Worm (Caenorhabditis elegans) whole organism, mixed stage, embryonic: ENCODE results near the gene srh-206.

Experiments used
- M03D4.4 ChIP-seq: sonication (generic microtip); optimal IDR thresholded peaks from 2 replicates; lab custom pipeline; 2017; ENCODE audit warnings: mild to moderate bottlenecking, missing genetic modification characterization, missing compliant biosample characterization
- bed-3 ChIP-seq: fragments of 200-800 bp; sonication (Bioruptor generic); optimal IDR thresholded peaks from 3 replicates; lab custom pipeline; 2018; ENCODE audit warnings: mild to moderate bottlenecking, missing genetic modification characterization, moderate library complexity, missing compliant biosample characterization
- ceh-43 ChIP-seq: fragments of 200-800 bp; sonication (Bioruptor generic); optimal IDR thresholded peaks from 2 replicates; lab custom pipeline; 2018; ENCODE audit warnings: mild to moderate bottlenecking, missing genetic modification characterization, moderate library complexity, missing compliant biosample characterization
- ces-1 ChIP-seq: fragments of 150-350 bp; optimal IDR thresholded peaks from 2 replicates; lab custom pipeline; 2014; ENCODE audit warnings: missing biosample characterization, missing genetic modification reagents, missing genetic modification characterization
- cnd-1 ChIP-seq: fragments of 200-800 bp; sonication (Bioruptor generic); optimal IDR thresholded peaks from 2 replicates; lab custom pipeline; 2018; ENCODE audit warnings: mild to moderate bottlenecking, missing genetic modification characterization, missing compliant biosample characterization
- elt-1 ChIP-seq: sonication (generic microtip); optimal IDR thresholded peaks from 2 replicates; lab custom pipeline; 2017; ENCODE audit warnings: missing genetic modification characterization, mild to moderate bottlenecking, missing compliant biosample characterization, antibody characterized with exemption, moderate library complexity, borderline replicate concordance; ENCODE audit not compliant: insufficient read depth
- elt-3 ChIP-seq: fragments of 150-350 bp; optimal IDR thresholded peaks from 2 replicates; lab custom pipeline; 2014; ENCODE audit warnings: missing biosample characterization, missing genetic modification characterization
- ham-2 ChIP-seq: fragments of 200-800 bp; sonication (Bioruptor generic); optimal IDR thresholded peaks from 2 replicates; lab custom pipeline; 2018; ENCODE audit warnings: mild to moderate bottlenecking, missing genetic modification characterization, missing compliant biosample characterization
- hlh-1 ChIP-seq: fragments of 150-350 bp; optimal IDR thresholded peaks from 2 replicates; lab custom pipeline; 2014; ENCODE audit warnings: missing biosample characterization, missing genetic modification reagents, missing genetic modification characterization
- lin-13 ChIP-seq: fragments of 150-350 bp; optimal IDR thresholded peaks from 2 replicates; lab custom pipeline; 2014; ENCODE audit warnings: missing biosample characterization, missing genetic modification characterization
- lin-32 ChIP-seq: fragments of 200-800 bp; sonication (Bioruptor generic); optimal IDR thresholded peaks from 2 replicates; lab custom pipeline; 2018; ENCODE audit warnings: mild to moderate bottlenecking, missing genetic modification characterization, missing compliant biosample characterization
- lsy-2 ChIP-seq: fragments of 150-350 bp; optimal IDR thresholded peaks from 2 replicates; lab custom pipeline; 2014; ENCODE audit warnings: missing biosample characterization, missing genetic modification characterization
- mls-2 ChIP-seq: sonication (generic microtip); optimal IDR thresholded peaks from 2 replicates; lab custom pipeline; 2016; ENCODE audit warnings: mild to moderate bottlenecking, missing genetic modification characterization, moderate library complexity, missing compliant biosample characterization
- nhr-12 ChIP-seq: fragments of 150-350 bp; optimal IDR thresholded peaks from 2 replicates; lab custom pipeline; 2014; ENCODE audit warnings: missing biosample characterization, missing genetic modification characterization
- nhr-2 ChIP-seq: fragments of 150-350 bp; optimal IDR thresholded peaks from 2 replicates; lab custom pipeline; 2014; ENCODE audit warnings: missing biosample characterization, missing genetic modification characterization
- nhr-28 ChIP-seq: fragments of 150-350 bp; optimal IDR thresholded peaks from 2 replicates; lab custom pipeline; 2014; ENCODE audit warnings: missing biosample characterization, missing genetic modification characterization
- nhr-76 ChIP-seq: sonication (generic microtip); optimal IDR thresholded peaks from 2 replicates; lab custom pipeline; 2017; ENCODE audit warnings: missing biosample characterization, missing genetic modification characterization
- pha-4 ChIP-seq: fragments of 150-350 bp; optimal IDR thresholded peaks from 2 replicates; lab custom pipeline; 2018; ENCODE audit warnings: missing biosample characterization, missing genetic modification reagents, missing genetic modification characterization
- sem-2 ChIP-seq: fragments of 200-800 bp; sonication (Bioruptor generic); optimal IDR thresholded peaks from 2 replicates; lab custom pipeline; 2018; ENCODE audit warnings: mild to moderate bottlenecking, missing genetic modification characterization, missing compliant biosample characterization
- tbx-8 ChIP-seq: fragments of 200-800 bp; sonication (Bioruptor generic); optimal IDR thresholded peaks from 2 replicates; lab custom pipeline; 2018; ENCODE audit warnings: mild to moderate bottlenecking, missing genetic modification characterization, moderate library complexity, missing compliant biosample characterization
- unc-120 ChIP-seq: sonication (generic microtip); optimal IDR thresholded peaks from 2 replicates; lab custom pipeline; 2017; ENCODE audit warnings: missing genetic modification characterization, missing compliant biosample characterization; ENCODE audit not compliant: poor library complexity, severe bottlenecking
- unc-62 ChIP-seq: fragments of 150-350 bp; optimal IDR thresholded peaks from 2 replicates; lab custom pipeline; 2014; ENCODE audit warnings: missing biosample characterization, missing genetic modification reagents, missing genetic modification characterization

The srh-206 gene

ce11 chrV:16909871-16910270, 44.8 kb downstream of the srh-206 start, which contains the start of gene F09C6.16:
Gene F09C6.16 (minus strand): TSS chrV:16909971.
- no peak for TF ChIP-seq bed-3 (GFP tag; lab: Kevin White, UChicago)
- TF ChIP-seq unc-62: no peak
- TF ChIP-seq unc-120 (tag; lab: Kevin White, UChicago): no peak
- TF ChIP-seq ceh-43 (GFP tag; lab: Kevin White, UChicago): no peak
- TF ChIP-seq elt-1 (tag; lab: Kevin White, UChicago): no peak
- no peak for TF ChIP-seq nhr-28 (tag; lab: Kevin White, UChicago)
- no peak for TF ChIP-seq lin-32 (GFP tag; lab: Kevin White, UChicago)
- no peak for TF ChIP-seq nhr-12 (tag; lab: Kevin White, UChicago)
- no peak for TF ChIP-seq ham-2
- TF ChIP-seq pha-4 (tag; lab: Kevin White, UChicago): no peak
- TF ChIP-seq ces-1: no peak
- TF ChIP-seq mls-2 (tag; lab: Kevin White, UChicago): no peak
- TF ChIP-seq nhr-2 (tag; lab: Kevin White, UChicago): no peak
- no peak for TF ChIP-seq sem-2
- TF ChIP-seq lin-13 (tag; lab: Kevin White, UChicago): no peak
- no peak for TF ChIP-seq hlh-1 (tag; lab: Kevin White, UChicago)
- TF ChIP-seq lsy-2 (tag; lab: Kevin White, UChicago): no peak
- no peak for TF ChIP-seq elt-3 (tag; lab: Kevin White, UChicago)
- TF ChIP-seq tbx-8: no peak

- TF ChIP-seq tbx-8: no peak
- TF ChIP-seq M03D4.4 (tag; lab: Kevin White, UChicago): no peak
- TF ChIP-seq nhr-76 (tag; lab: Kevin White, UChicago): no peak
- TF ChIP-seq elt-1 (tag; lab: Kevin White, UChicago): no peak
- TF ChIP-seq cnd-1: no peak
- no peak for TF ChIP-seq lsy-2 (tag; lab: Kevin White, UChicago)
- TF ChIP-seq mls-2 (tag; lab: Kevin White, UChicago): no peak
- no peak for TF ChIP-seq unc-120 (tag; lab: Kevin White, UChicago)
- TF ChIP-seq hlh-1 (tag; lab: Kevin White, UChicago): no peak
- no peak for TF ChIP-seq nhr-2 (tag; lab: Kevin White, UChicago)
Measured at ce11 chrV:16904612-16905011, 50.1 kb downstream of the srh-206 start, which contains the start of gene nhr-262. Gene nhr-262 (plus strand): TSS chrV:16904912.
